Fruit fly (Drosophila melanogaster) Kc167 (cell line): ENCODE measurements around the gene CG5225.

Experiments
- Sin3A ChIP-seq: fragments of >200 bp; optimal IDR thresholded peaks from 2 replicates; lab custom pipeline; 2018; ENCODE audit warnings: missing external identifiers
- insv ChIP-seq: fragments of >200 bp; optimal IDR thresholded peaks from 3 replicates; lab custom pipeline; 2018; ENCODE audit warnings: missing external identifiers
- psq ChIP-seq: fragments of >200 bp; optimal IDR thresholded peaks from 2 replicates; lab custom pipeline; 2017; ENCODE audit warnings: missing external identifiers
- ttk ChIP-seq: sonication (Bioruptor generic); optimal IDR thresholded peaks from 2 replicates; lab custom pipeline; 2017; ENCODE audit warnings: missing external identifiers

dm6 chr3R:17016193-17016592 lies 12.3 kb upstream of the CG5225 start:
- no peak for TF ChIP-seq ttk (lab: Kevin White, UChicago)
- no peak for TF ChIP-seq insv (lab: Kevin White, UChicago)
- no peak for TF ChIP-seq psq (lab: Kevin White, UChicago)
- TF ChIP-seq Sin3A (lab: Kevin White, UChicago) = no peak
